Worm (Caenorhabditis elegans): ENCODE data around the gene mks-2.

ce11 chrII:6208116-6208515 is 11.1 kb downstream of the mks-2 start, which contains the start of gene daf-37:
- TF ChIP-seq nhr-25 (tag; optimal IDR thresholded peaks at IDR 0.05), result no peak
- no peak for TF ChIP-seq elt-1 (tag; optimal IDR thresholded peaks at IDR 0.05)
- no peak for TF ChIP-seq skn-1 (tag; optimal IDR thresholded peaks at IDR 0.05)
- no peak for TF ChIP-seq nhr-237 (tag; optimal IDR thresholded peaks at IDR 0.05)
- TF ChIP-seq Y55F3AM.14 (GFP tag; optimal IDR thresholded peaks at IDR 0.05), result no peak
- no peak for TF ChIP-seq ceh-82 (tag; optimal IDR thresholded peaks at IDR 0.05)
- no peak for TF ChIP-seq nhr-129 (tag; optimal IDR thresholded peaks at IDR 0.05)
- TF ChIP-seq nhr-6 (tag; optimal IDR thresholded peaks at IDR 0.05), result no peak
- no peak for TF ChIP-seq sem-4 (tag; optimal IDR thresholded peaks at IDR 0.05)
- TF ChIP-seq unc-62 (GFP tag; optimal IDR thresholded peaks at IDR 0.05), result no peak
